Worm (Caenorhabditis elegans): ENCODE results near the gene ifc-2.

The ifc-2 gene

ce11 chrX:661727-662330 lies 7.1 kb upstream of the ifc-2 start, which contains the start of gene rund-1:
TSS of gene rund-1 (minus strand) at chrX:661777.
- TF ChIP-seq sox-4 (tag; optimal IDR thresholded peaks at IDR 0.05), result no peak
- TF ChIP-seq sdc-2 (tag; optimal IDR thresholded peaks at IDR 0.05), result no peak
- TF ChIP-seq unc-42 (tag; optimal IDR thresholded peaks at IDR 0.05), result peak; percentile 48
- no peak for TF ChIP-seq ceh-6 (GFP tag; optimal IDR thresholded peaks at IDR 0.05)
- no peak for TF ChIP-seq madf-2 (tag; optimal IDR thresholded peaks at IDR 0.05)
- TF ChIP-seq pros-1 (tag; optimal IDR thresholded peaks at IDR 0.05), result no peak
- TF ChIP-seq lin-11 (tag; optimal IDR thresholded peaks at IDR 0.05), result no peak
- TF ChIP-seq pqm-1 (tag; optimal IDR thresholded peaks at IDR 0.05), result no peak
- TF ChIP-seq elt-4 (tag; optimal IDR thresholded peaks at IDR 0.05), result no peak
- no peak for TF ChIP-seq pha-4 (tag; optimal IDR thresholded peaks at IDR 0.05)
- peak; percentile 62 for TF ChIP-seq ceh-48 (tag; optimal IDR thresholded peaks at IDR 0.05)
- TF ChIP-seq ceh-31 (tag; optimal IDR thresholded peaks at IDR 0.05), result peak; percentile 34
- no peak for TF ChIP-seq dmd-4 (tag; optimal IDR thresholded peaks at IDR 0.05; ENCODE audit: borderline replicate concordance)
- no peak for TF ChIP-seq rnt-1 (tag; optimal IDR thresholded peaks at IDR 0.05)

ce11 chrX:655884-656283 lies 1.2 kb upstream of the ifc-2 start, which contains the start of gene lpr-7:
TSS of gene lpr-7 (plus strand) at chrX:656184.
- TF ChIP-seq C38D4.7 (GFP tag; optimal IDR thresholded peaks at IDR 0.05) (no peak), odd-2 (tag; optimal IDR thresholded peaks at IDR 0.05) (no peak), unc-55 (GFP tag; optimal IDR thresholded peaks at IDR 0.05) (no peak), unc-3 (GFP tag; conservative IDR thresholded peaks at IDR 0.05) (no peak), unc-3 (tag; optimal IDR thresholded peaks at IDR 0.05) (no peak), sdc-2 (tag; optimal IDR thresholded peaks at IDR 0.05) (no peak), unc-86 (tag; optimal IDR thresholded peaks at IDR 0.05) (no peak), pqm-1 (tag; optimal IDR thresholded peaks at IDR 0.05) (no peak)

- TF ChIP-seq fkh-10 (GFP tag; optimal IDR thresholded peaks at IDR 0.05) (no peak), pha-4 (tag; optimal IDR thresholded peaks at IDR 0.05) (no peak), ceh-6 (GFP tag; optimal IDR thresholded peaks at IDR 0.05) (no peak), ceh-14 (tag; optimal IDR thresholded peaks at IDR 0.05) (no peak), hlh-6 (tag; optimal IDR thresholded peaks at IDR 0.05) (no peak)
Measured at ce11 chrX:651616-652015, 3.1 kb downstream of the ifc-2 start.

ce11 chrX:646493-646892 lies 8.2 kb downstream of the ifc-2 start:
- TF ChIP-seq tbx-2 (tag; optimal IDR thresholded peaks at IDR 0.05) (no peak), ceh-14 (tag; optimal IDR thresholded peaks at IDR 0.05) (no peak), ceh-2 (tag; optimal IDR thresholded peaks at IDR 0.05) (no peak), ceh-24 (tag; optimal IDR thresholded peaks at IDR 0.05) (no peak), pqm-1 (tag; optimal IDR thresholded peaks at IDR 0.05) (no peak)

- TF ChIP-seq mec-3 (tag; optimal IDR thresholded peaks at IDR 0.05; ENCODE audit: borderline replicate concordance) (no peak), ceh-45 (GFP tag; IDR thresholded peaks at IDR 0.05) (no peak), ceh-14 (tag; optimal IDR thresholded peaks at IDR 0.05) (no peak), ceh-9 (tag; optimal IDR thresholded peaks at IDR 0.05) (no peak), fkh-10 (GFP tag; optimal IDR thresholded peaks at IDR 0.05) (no peak), dve-1 (tag; optimal IDR thresholded peaks at IDR 0.05) (no peak), hlh-15 (tag; optimal IDR thresholded peaks at IDR 0.05) (no peak), dmd-4 (tag; optimal IDR thresholded peaks at IDR 0.05; ENCODE audit: borderline replicate concordance) (no peak), lim-6 (tag; optimal IDR thresholded peaks at IDR 0.05) (no peak), fkh-6 (tag; optimal IDR thresholded peaks at IDR 0.05) (no peak), ama-1 (optimal IDR thresholded peaks at IDR 0.05) (no peak), lin-11 (tag; optimal IDR thresholded peaks at IDR 0.05) (no peak)
Measured at ce11 chrX:645589-645988, 9.1 kb downstream of the ifc-2 start.

Data from whole organism, late embryonic.